Worm (Caenorhabditis elegans): ENCODE measurements around the gene Y50D4A.4.

The Y50D4A.4 gene

DNA sequence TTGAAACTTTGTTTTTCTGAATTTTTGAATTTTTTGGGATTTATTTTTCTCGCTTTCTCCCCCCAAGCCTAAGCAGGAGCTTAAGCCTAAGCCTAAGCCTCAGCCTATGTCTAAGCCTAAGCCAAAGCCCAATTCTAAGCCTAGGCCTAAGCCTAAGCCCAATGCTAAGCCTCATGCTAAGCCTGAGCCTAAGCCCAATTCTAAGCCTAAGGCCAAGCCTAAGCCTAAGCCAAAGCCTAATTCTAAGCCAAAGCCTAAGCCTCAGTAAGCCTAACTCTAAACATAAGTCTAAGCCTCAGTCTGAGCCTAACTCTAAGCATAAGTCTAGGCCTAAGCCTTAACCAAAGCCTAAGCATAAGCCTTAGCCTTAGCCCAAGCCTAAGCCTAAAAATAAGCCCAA is 46.5 kb upstream of the Y50D4A.4 start:
- TF ChIP-seq madf-10 (tag; optimal IDR thresholded peaks at IDR 0.05) (no peak), nfya-1 (tag; optimal IDR thresholded peaks at IDR 0.05; ENCODE audit: borderline replicate concordance, insufficient read depth) (no peak), cebp-2 (GFP tag; IDR thresholded peaks at IDR 0.05) (no peak), F33H1.4 (GFP tag; IDR thresholded peaks at IDR 0.05) (no peak), xnd-1 (tag; optimal IDR thresholded peaks at IDR 0.05) (no peak), ztf-28 (GFP tag; IDR thresholded peaks at IDR 0.05) (no peak), ztf-25 (GFP tag; IDR thresholded peaks at IDR 0.05) (0 out of 2 replicates have a peak, but pooled peaks have one; percentile 19), die-1 (tag; optimal IDR thresholded peaks at IDR 0.05) (no peak)

DNA sequence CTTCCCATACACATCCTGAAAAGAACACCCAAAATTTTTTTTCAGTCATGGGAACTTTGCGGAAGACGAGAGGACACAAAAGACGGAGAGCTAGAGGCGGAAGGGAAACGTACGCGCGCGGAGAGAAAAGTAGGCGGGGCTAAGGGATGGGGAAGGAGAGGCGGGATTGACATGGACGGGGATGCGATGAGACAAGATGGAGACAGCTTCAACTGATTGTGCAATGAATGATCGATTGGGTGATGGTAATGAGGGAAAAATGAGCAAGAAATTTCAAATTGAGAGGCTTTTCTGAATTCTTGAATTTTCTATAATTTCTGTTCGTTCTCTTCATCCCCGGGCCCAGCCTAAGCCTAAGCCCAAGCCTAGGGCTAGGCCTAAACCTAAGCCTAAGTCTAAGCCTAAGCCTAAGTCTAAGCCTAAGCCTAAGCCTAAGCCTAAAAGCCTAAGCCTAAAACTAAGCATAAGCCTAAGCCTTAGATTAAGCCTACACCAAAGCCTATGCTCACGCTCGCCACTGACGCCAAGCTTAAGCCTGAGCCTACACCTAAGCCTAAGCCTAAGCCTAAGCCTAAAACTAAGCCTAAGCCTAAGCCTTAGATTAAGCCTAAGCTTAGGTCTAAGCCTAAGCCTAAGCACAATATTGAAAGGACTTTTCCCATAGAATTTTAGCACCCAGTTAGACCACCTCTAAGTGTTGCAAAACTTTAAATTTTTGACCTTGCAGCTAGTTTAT is 40.6 kb upstream of the Y50D4A.4 start:
- peak; percentile 38; the same call in 1 of the 2 replicates for TF ChIP-seq zfh-2 (GFP tag; conservative IDR thresholded peaks at IDR 0.05)
- no peak for TF ChIP-seq tlf-1 (GFP tag; optimal IDR thresholded peaks at IDR 0.05)
- 0 out of 2 replicates have a peak, but pooled peaks have one; percentile 29 for TF ChIP-seq attf-3 (GFP tag; conservative IDR thresholded peaks at IDR 0.05)

DNA sequence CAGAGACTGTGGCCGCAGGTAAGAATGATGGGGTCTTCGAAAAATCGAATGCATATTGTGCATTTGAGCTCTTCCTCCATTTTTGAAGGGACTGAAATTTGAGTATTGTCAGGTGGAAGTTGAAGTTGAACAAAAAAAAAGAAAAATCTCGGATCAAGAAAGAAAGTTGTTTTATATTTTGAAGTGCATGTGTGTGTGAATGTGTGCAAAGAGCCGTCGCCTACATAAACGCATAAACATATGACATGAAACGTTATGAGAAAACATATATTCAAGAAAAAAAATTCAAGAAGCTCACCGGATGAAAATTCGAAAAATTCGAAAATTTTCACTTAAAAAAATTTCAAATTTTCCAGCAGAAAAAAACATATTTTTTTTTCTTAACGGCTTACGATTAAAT is 39.4 kb upstream of the Y50D4A.4 start, which contains the start of gene madd-2:
Gene madd-2, minus strand, starts transcription at position 101 of the 400 bp plus-strand sequence.
- TF ChIP-seq ceh-40 (GFP tag; IDR thresholded peaks at IDR 0.05) = no peak
- TF ChIP-seq Y53F4B.3 (GFP tag; IDR thresholded peaks at IDR 0.05) = no peak
- no peak for TF ChIP-seq mcd-1 (GFP tag; IDR thresholded peaks at IDR 0.05)
- no peak for TF ChIP-seq ekl-4 (GFP tag; IDR thresholded peaks at IDR 0.05)
- TF ChIP-seq let-607 (tag; optimal IDR thresholded peaks at IDR 0.05) = no peak
- no peak for TF ChIP-seq ztf-28 (GFP tag; IDR thresholded peaks at IDR 0.05)
- TF ChIP-seq nfya-1 (tag; optimal IDR thresholded peaks at IDR 0.05; ENCODE audit: borderline replicate concordance, insufficient read depth) = no peak
- no peak for TF ChIP-seq ztf-22 (GFP tag; optimal IDR thresholded peaks at IDR 0.05)
- no peak for TF ChIP-seq xnd-1 (tag; optimal IDR thresholded peaks at IDR 0.05)
- no peak for TF ChIP-seq pbrm-1 (GFP tag; IDR thresholded peaks at IDR 0.05)
- TF ChIP-seq B0336.3 (GFP tag; IDR thresholded peaks at IDR 0.05) = no peak
- TF ChIP-seq snpc-4 (GFP tag; optimal IDR thresholded peaks at IDR 0.05) = no peak
- TF ChIP-seq snpc-4 (tag; optimal IDR thresholded peaks at IDR 0.05) = no peak
- TF ChIP-seq F57A8.1 (GFP tag; optimal IDR thresholded peaks at IDR 0.05) = no peak
- no peak for TF ChIP-seq lag-1 (GFP tag; IDR thresholded peaks at IDR 0.05)
- no peak for TF ChIP-seq Y56A3A.18 (GFP tag; IDR thresholded peaks at IDR 0.05)
- TF ChIP-seq Y95B8A.8 (GFP tag; IDR thresholded peaks at IDR 0.05) = no peak

DNA sequence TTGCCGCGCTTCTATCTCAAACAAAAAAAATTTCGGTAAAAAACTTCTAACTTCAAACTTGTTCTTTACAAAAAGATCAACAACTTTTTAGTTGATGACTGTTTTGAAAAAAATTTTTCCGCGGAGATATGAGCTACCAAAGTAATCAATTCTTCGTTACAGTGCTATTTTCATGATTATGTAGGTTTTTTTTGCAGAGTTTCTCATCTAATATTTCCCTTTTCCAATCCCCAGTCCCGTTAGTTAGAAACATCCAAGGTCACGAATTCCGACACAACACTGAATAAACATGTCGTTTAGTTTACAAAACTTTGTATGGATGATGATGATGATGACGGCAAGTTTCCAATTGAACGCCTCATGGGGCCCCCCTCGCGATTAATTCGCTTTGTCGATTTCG is 36.6 kb upstream of the Y50D4A.4 start:
- TF ChIP-seq tlf-1 (GFP tag; optimal IDR thresholded peaks at IDR 0.05) (no peak), zim-3 (tag; optimal IDR thresholded peaks at IDR 0.05) (no peak), F55B11.4 (tag; optimal IDR thresholded peaks at IDR 0.05; ENCODE audit: borderline replicate concordance, insufficient read depth) (no peak), rcor-1 (GFP tag; IDR thresholded peaks at IDR 0.05) (no peak), mes-4 (tag; optimal IDR thresholded peaks at IDR 0.05) (no peak), ceh-100 (GFP tag; IDR thresholded peaks at IDR 0.05) (no peak), snpc-1.1 (tag; optimal IDR thresholded peaks at IDR 0.05; ENCODE audit: insufficient read depth) (no peak), nhr-80 (tag; optimal IDR thresholded peaks at IDR 0.05) (no peak), rec-8 (tag; optimal IDR thresholded peaks at IDR 0.05) (no peak), unc-62 (GFP tag; optimal IDR thresholded peaks at IDR 0.05) (no peak), him-1 (tag; optimal IDR thresholded peaks at IDR 0.05) (no peak), tbx-9 (tag; optimal IDR thresholded peaks at IDR 0.05; ENCODE audit: borderline replicate concordance) (no peak), D2030.7 (GFP tag; IDR thresholded peaks at IDR 0.05) (no peak)

Data from whole organism, young adult.